Worm (Caenorhabditis elegans): ENCODE data around the gene ppm-1.H.

ppm-1.H gene

DNA sequence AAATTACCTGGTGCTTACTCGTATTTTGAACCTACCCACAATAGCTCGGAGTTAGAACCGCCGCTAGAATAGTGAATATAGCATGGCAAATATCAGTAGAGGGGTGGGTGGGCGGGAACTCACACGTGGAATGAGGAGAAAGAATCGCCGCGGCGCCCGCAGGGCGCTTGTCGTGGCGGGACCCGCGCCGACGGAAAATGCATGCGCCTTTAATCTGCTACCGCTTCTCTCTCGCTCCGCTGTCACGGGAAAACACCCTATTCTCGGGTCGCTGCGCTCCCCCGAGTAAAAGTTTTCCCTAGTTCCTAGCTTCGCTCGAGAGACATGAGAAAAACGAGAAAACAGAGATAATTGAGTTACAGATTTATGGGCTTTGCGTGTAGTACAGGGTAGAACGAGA lies 26.6 kb upstream of the ppm-1.H start:
- 0 out of 2 replicates have a peak, but pooled peaks have one; percentile 19 for TF ChIP-seq pes-1 (GFP tag; IDR thresholded peaks at IDR 0.05)

DNA sequence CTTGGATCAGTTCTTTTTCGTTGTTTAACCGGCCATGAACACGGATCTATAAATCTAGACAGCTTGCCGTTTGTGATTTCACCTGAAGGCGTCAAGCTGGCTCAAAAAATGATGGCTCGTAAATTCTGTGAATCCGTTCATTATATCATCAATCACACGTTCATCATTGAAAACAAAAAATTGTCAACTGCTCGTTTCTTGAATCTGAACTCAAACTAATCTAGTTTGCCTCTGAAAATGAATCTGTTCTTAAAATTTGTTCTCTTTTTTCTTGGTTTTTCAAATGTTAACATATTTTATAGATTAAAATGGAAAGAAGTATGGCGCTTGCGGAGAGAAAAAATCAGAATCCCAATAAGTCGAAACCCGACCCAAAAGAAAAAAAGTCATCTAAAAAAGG lies 22.6 kb upstream of the ppm-1.H start, which contains the start of gene C42C1.8:
TSS of gene C42C1.8 (plus strand) at position 301 of the 400 bp plus-strand sequence.
- TF ChIP-seq flt-1 (GFP tag; IDR thresholded peaks at IDR 0.05): no peak
- TF ChIP-seq ets-7 (tag; optimal IDR thresholded peaks at IDR 0.05): no peak
- TF ChIP-seq hmg-4 (GFP tag; optimal IDR thresholded peaks at IDR 0.05): no peak
- TF ChIP-seq hmbx-1 (tag; optimal IDR thresholded peaks at IDR 0.05): no peak
- TF ChIP-seq pes-1 (GFP tag; IDR thresholded peaks at IDR 0.05): no peak
- TF ChIP-seq tbx-37 (GFP tag; conservative IDR thresholded peaks at IDR 0.05): no peak
- TF ChIP-seq hnd-1 (tag; optimal IDR thresholded peaks at IDR 0.05): no peak
- no peak for TF ChIP-seq B0310.2 (tag; optimal IDR thresholded peaks at IDR 0.05)
- TF ChIP-seq scrt-1 (GFP tag; IDR thresholded peaks at IDR 0.05): no peak
- no peak for TF ChIP-seq sea-1 (GFP tag; conservative IDR thresholded peaks at IDR 0.05)
- no peak for TF ChIP-seq tbx-11 (GFP tag; IDR thresholded peaks at IDR 0.05)
- TF ChIP-seq F13C5.2 (tag; optimal IDR thresholded peaks at IDR 0.05): no peak
- TF ChIP-seq aly-1 (tag; optimal IDR thresholded peaks at IDR 0.05): no peak
- TF ChIP-seq ceh-36 (tag; optimal IDR thresholded peaks at IDR 0.05): no peak
- no peak for TF ChIP-seq tra-4 (tag; optimal IDR thresholded peaks at IDR 0.05)
- TF ChIP-seq ceh-13 (GFP tag; optimal IDR thresholded peaks at IDR 0.05): no peak

DNA sequence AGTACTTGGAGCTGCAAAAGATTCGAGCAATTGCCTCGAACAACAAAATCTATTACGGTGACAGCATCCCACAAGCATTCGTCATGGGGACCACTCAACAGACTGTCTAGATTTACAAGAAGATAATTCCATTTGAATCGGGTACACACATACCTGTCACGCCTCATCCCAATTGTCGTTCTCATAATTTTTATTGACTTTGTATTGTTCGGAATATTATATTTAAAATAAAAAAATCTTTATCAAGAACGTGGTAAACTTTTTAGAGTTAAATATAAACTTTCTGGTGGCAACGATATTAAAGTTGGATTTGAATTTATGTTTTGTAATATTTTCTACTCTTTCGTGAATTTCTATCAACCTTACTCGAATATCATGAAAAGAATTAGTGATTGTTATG lies 21.0 kb upstream of the ppm-1.H start, which contains the start of gene C42C1.9:
TSS of gene C42C1.9 (plus strand) at position 301 of the 400 bp plus-strand sequence.
- TF ChIP-seq hmbx-1 (tag; optimal IDR thresholded peaks at IDR 0.05): no peak
- TF ChIP-seq hnd-1 (tag; optimal IDR thresholded peaks at IDR 0.05): no peak
- TF ChIP-seq tra-4 (tag; optimal IDR thresholded peaks at IDR 0.05): no peak
- no peak for TF ChIP-seq tbx-11 (GFP tag; IDR thresholded peaks at IDR 0.05)
- no peak for TF ChIP-seq aly-1 (tag; optimal IDR thresholded peaks at IDR 0.05)
- TF ChIP-seq ama-1 (optimal IDR thresholded peaks at IDR 0.05): no peak
- no peak for TF ChIP-seq B0310.2 (tag; optimal IDR thresholded peaks at IDR 0.05)
- no peak for TF ChIP-seq scrt-1 (GFP tag; IDR thresholded peaks at IDR 0.05)
- no peak for TF ChIP-seq ceh-13 (GFP tag; optimal IDR thresholded peaks at IDR 0.05)
- TF ChIP-seq hmg-4 (GFP tag; optimal IDR thresholded peaks at IDR 0.05): no peak
- no peak for TF ChIP-seq sea-1 (GFP tag; conservative IDR thresholded peaks at IDR 0.05)
- no peak for TF ChIP-seq flt-1 (GFP tag; IDR thresholded peaks at IDR 0.05)
- no peak for TF ChIP-seq pes-1 (GFP tag; IDR thresholded peaks at IDR 0.05)
- no peak for TF ChIP-seq tbx-37 (GFP tag; conservative IDR thresholded peaks at IDR 0.05)
- no peak for TF ChIP-seq ets-7 (tag; optimal IDR thresholded peaks at IDR 0.05)
- no peak for TF ChIP-seq ceh-36 (tag; optimal IDR thresholded peaks at IDR 0.05)
- TF ChIP-seq F13C5.2 (tag; optimal IDR thresholded peaks at IDR 0.05): no peak

DNA sequence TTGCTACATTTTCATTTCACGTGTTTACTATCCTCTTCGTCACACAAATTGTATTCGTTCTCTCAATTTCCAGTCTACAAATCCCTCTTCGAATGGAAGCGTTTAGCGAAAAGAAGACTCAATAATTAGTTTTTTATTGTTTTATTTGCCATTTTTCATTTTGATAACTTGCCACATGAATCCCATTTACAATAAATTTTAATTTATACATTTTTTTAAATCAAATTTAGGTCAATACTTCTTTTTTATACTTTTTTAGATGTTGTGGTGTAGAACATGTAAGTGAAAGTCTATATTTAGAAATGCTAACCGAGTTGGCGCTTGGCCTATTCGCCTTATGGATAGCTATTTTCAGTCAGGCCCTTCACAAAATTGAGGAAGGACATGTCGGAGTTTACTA lies 19.5 kb upstream of the ppm-1.H start, which contains the start of gene erl-1:
TSS of gene erl-1 (plus strand) at position 301 of the 400 bp plus-strand sequence.
- TF ChIP-seq sea-1 (GFP tag; conservative IDR thresholded peaks at IDR 0.05) (no peak), pes-1 (GFP tag; IDR thresholded peaks at IDR 0.05) (no peak), B0310.2 (tag; optimal IDR thresholded peaks at IDR 0.05) (no peak), F13C5.2 (tag; optimal IDR thresholded peaks at IDR 0.05) (no peak), ceh-13 (GFP tag; optimal IDR thresholded peaks at IDR 0.05) (no peak), hmbx-1 (tag; optimal IDR thresholded peaks at IDR 0.05) (no peak), flt-1 (GFP tag; IDR thresholded peaks at IDR 0.05) (no peak), hmg-4 (GFP tag; optimal IDR thresholded peaks at IDR 0.05) (no peak), scrt-1 (GFP tag; IDR thresholded peaks at IDR 0.05) (no peak), tbx-37 (GFP tag; conservative IDR thresholded peaks at IDR 0.05) (no peak), ama-1 (optimal IDR thresholded peaks at IDR 0.05) (no peak), aly-1 (tag; optimal IDR thresholded peaks at IDR 0.05) (no peak), ceh-36 (tag; optimal IDR thresholded peaks at IDR 0.05) (no peak), ets-7 (tag; optimal IDR thresholded peaks at IDR 0.05) (no peak), tbx-11 (GFP tag; IDR thresholded peaks at IDR 0.05) (no peak), hnd-1 (tag; optimal IDR thresholded peaks at IDR 0.05) (no peak), tra-4 (tag; optimal IDR thresholded peaks at IDR 0.05) (no peak)

DNA sequence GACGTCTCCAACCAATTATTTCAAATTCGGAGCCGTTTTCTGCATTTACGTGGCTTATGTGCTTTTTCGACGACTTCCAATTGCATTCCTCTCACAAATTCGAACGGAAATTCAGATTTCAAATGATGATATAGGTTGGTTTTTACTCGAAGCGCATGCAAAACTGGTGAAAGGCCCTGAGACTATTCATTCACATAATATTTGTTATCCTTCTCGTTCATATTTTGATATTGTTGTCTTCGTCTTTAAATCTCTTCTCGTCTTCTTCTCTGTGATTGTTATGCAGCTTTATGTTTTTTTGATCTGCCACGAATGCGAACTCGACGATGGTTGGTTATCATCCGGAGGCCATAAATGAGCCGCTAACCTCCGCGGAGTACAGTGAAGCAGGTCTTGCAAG lies 14.8 kb upstream of the ppm-1.H start, which contains the start of gene hpo-12:
TSS of gene hpo-12 (plus strand) at position 301 of the 400 bp plus-strand sequence.
- TF ChIP-seq B0310.2 (tag; optimal IDR thresholded peaks at IDR 0.05) (no peak), ceh-36 (tag; optimal IDR thresholded peaks at IDR 0.05) (no peak), hmbx-1 (tag; optimal IDR thresholded peaks at IDR 0.05) (no peak), pes-1 (GFP tag; IDR thresholded peaks at IDR 0.05) (no peak), sea-1 (GFP tag; conservative IDR thresholded peaks at IDR 0.05) (no peak), hmg-4 (GFP tag; optimal IDR thresholded peaks at IDR 0.05) (no peak), ceh-13 (GFP tag; optimal IDR thresholded peaks at IDR 0.05) (no peak), ama-1 (optimal IDR thresholded peaks at IDR 0.05) (no peak), tbx-37 (GFP tag; conservative IDR thresholded peaks at IDR 0.05) (no peak), tra-4 (tag; optimal IDR thresholded peaks at IDR 0.05) (no peak), F13C5.2 (tag; optimal IDR thresholded peaks at IDR 0.05) (no peak), tbx-11 (GFP tag; IDR thresholded peaks at IDR 0.05) (no peak)

DNA sequence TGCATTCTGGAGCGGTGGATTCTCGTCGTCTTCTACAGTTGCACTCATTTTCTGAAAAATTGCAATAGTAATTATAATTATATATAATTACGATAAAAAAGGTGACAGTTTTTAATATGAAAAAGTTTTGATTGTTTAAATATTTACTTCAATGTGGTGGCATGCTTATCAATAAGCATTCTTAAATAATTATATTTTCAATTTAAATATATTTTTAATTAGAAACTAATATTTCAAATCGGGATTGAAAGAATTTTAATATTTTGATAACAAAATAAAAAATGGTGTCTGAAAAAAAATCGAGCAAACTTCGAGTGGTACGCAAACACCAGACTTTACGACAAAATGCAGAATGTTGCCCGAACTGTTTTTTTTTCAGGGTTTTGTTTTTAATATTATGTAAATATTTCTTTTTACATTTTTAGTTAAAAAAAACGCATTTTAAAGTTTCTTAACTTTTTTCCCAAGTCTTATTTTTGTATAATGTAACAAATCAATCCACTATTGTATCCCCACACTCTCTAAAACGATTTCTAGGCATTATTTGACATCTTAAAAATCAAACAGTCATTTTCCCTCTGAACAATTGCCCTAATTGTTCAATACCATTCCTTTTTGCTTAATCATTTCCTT lies 14.2 kb upstream of the ppm-1.H start, which contains the start of the genes C42C1.12 and C42C1.19:
TSS of gene C42C1.12 (minus strand) at position 51 of the 633 bp plus-strand sequence.
TSS of gene C42C1.19 (plus strand) at position 583 of the 633 bp plus-strand sequence.
- TF ChIP-seq ceh-13 (GFP tag; optimal IDR thresholded peaks at IDR 0.05): no peak
- no peak for TF ChIP-seq hnd-1 (tag; optimal IDR thresholded peaks at IDR 0.05)
- TF ChIP-seq ama-1 (optimal IDR thresholded peaks at IDR 0.05): no peak
- no peak for TF ChIP-seq B0310.2 (tag; optimal IDR thresholded peaks at IDR 0.05)
- TF ChIP-seq hmbx-1 (tag; optimal IDR thresholded peaks at IDR 0.05): no peak
- no peak for TF ChIP-seq F13C5.2 (tag; optimal IDR thresholded peaks at IDR 0.05)
- no peak for TF ChIP-seq tbx-11 (GFP tag; IDR thresholded peaks at IDR 0.05)
- TF ChIP-seq ceh-36 (tag; optimal IDR thresholded peaks at IDR 0.05): no peak
- TF ChIP-seq sea-1 (GFP tag; conservative IDR thresholded peaks at IDR 0.05): no peak
- TF ChIP-seq ets-7 (tag; optimal IDR thresholded peaks at IDR 0.05): no peak
- no peak for TF ChIP-seq tbx-37 (GFP tag; conservative IDR thresholded peaks at IDR 0.05)
- TF ChIP-seq flt-1 (GFP tag; IDR thresholded peaks at IDR 0.05): no peak
- no peak for TF ChIP-seq hmg-4 (GFP tag; optimal IDR thresholded peaks at IDR 0.05)
- TF ChIP-seq pes-1 (GFP tag; IDR thresholded peaks at IDR 0.05): no peak
- no peak for TF ChIP-seq aly-1 (tag; optimal IDR thresholded peaks at IDR 0.05)
- TF ChIP-seq scrt-1 (GFP tag; IDR thresholded peaks at IDR 0.05): no peak
- TF ChIP-seq tra-4 (tag; optimal IDR thresholded peaks at IDR 0.05): no peak

Measured in whole organism, early embryonic.